Fruit fly (Drosophila melanogaster) whole organism, pupa: ENCODE data around the gene Men-b.

Source experiments
- CG10348 ChIP-seq: fragments of 200-800 bp; sonication (Bioruptor generic); IDR thresholded peaks from 2 replicates; pipeline ENCODE4 v1.3.6; 2022; ENCODE audit warnings: missing biosample characterization, missing genetic modification characterization
- CG12605 ChIP-seq: fragments of 200-800 bp; sonication (Bioruptor generic); IDR thresholded peaks from 2 replicates; pipeline ENCODE4 v1.3.6; 2022; ENCODE audit warnings: missing biosample characterization, missing genetic modification characterization
- CG13204 ChIP-seq: fragments of 200-800 bp; sonication (Bioruptor generic); optimal IDR thresholded peaks from 2 replicates; lab custom pipeline; 2018; ENCODE audit warnings: missing biosample characterization, mild to moderate bottlenecking, missing genetic modification characterization, moderate library complexity
- CG14655 ChIP-seq: fragments of 200-800 bp; sonication (Bioruptor generic); optimal IDR thresholded peaks from 3 replicates; lab custom pipeline; 2017; ENCODE audit warnings: mild to moderate bottlenecking, missing biosample characterization, missing genetic modification reagents, missing genetic modification characterization
- CG15710 ChIP-seq: fragments of 200-800 bp; sonication (Bioruptor generic); optimal IDR thresholded peaks from 2 replicates; lab custom pipeline; 2018; ENCODE audit warnings: missing biosample characterization, mild to moderate bottlenecking, missing genetic modification characterization, moderate library complexity
- CG17806 ChIP-seq: fragments of 200-800 bp; sonication (Bioruptor generic); optimal IDR thresholded peaks from 2 replicates; lab custom pipeline; 2018; ENCODE audit warnings: missing biosample characterization, mild to moderate bottlenecking, missing genetic modification characterization, moderate library complexity
- CG32121 ChIP-seq: fragments of 200-800 bp; sonication (Bioruptor generic); IDR thresholded peaks from 2 replicates; pipeline ENCODE4 v1.3.6; 2022; ENCODE audit warnings: missing biosample characterization, missing genetic modification characterization
- CG34367 ChIP-seq: fragments of 200-800 bp; sonication (Bioruptor generic); optimal IDR thresholded peaks from 2 replicates; lab custom pipeline; 2018; ENCODE audit warnings: missing biosample characterization, mild to moderate bottlenecking, missing genetic modification characterization
- CG4496 ChIP-seq: fragments of 200-800 bp; sonication (Bioruptor generic); IDR thresholded peaks from 3 replicates; pipeline ENCODE4 v1.3.6; 2022; ENCODE audit warnings: missing biosample characterization, missing genetic modification characterization
- CG8159 ChIP-seq: fragments of 200-800 bp; sonication (Bioruptor generic); optimal IDR thresholded peaks from 3 replicates; lab custom pipeline; 2018; ENCODE audit warnings: missing biosample characterization, mild to moderate bottlenecking, missing genetic modification characterization, moderate library complexity
- CG8301 ChIP-seq: fragments of 200-800 bp; sonication (Bioruptor generic); optimal IDR thresholded peaks from 2 replicates; lab custom pipeline; 2018; ENCODE audit warnings: missing biosample characterization, mild to moderate bottlenecking, missing genetic modification characterization
- CG9948 ChIP-seq: fragments of 200-800 bp; sonication (Bioruptor generic); optimal IDR thresholded peaks from 2 replicates; lab custom pipeline; 2018; ENCODE audit warnings: missing biosample characterization, mild to moderate bottlenecking, missing genetic modification characterization, moderate library complexity
- D1 ChIP-seq: fragments of 200-800 bp; sonication (Bioruptor generic); optimal IDR thresholded peaks from 2 replicates; lab custom pipeline; 2018; ENCODE audit warnings: missing biosample characterization, mild to moderate bottlenecking, missing genetic modification characterization, moderate library complexity
- EcR ChIP-seq: fragments of 200-800 bp; sonication (Bioruptor generic); optimal IDR thresholded peaks from 3 replicates; lab custom pipeline; 2019; ENCODE audit warnings: missing biosample characterization, missing genetic modification characterization, mild to moderate bottlenecking, moderate library complexity, missing genetic modification reagents
- Ets98B ChIP-seq: fragments of 200-800 bp; sonication (Bioruptor generic); IDR thresholded peaks from 2 replicates; pipeline ENCODE4 v1.3.6; 2022; ENCODE audit warnings: missing biosample characterization, missing genetic modification characterization
- Pif1A ChIP-seq: fragments of 200-800 bp; sonication (Bioruptor generic); optimal IDR thresholded peaks from 3 replicates; lab custom pipeline; 2016; ENCODE audit warnings: missing biosample characterization, missing genetic modification characterization
- Pif1B ChIP-seq: fragments of 200-800 bp; sonication (Bioruptor generic); optimal IDR thresholded peaks from 3 replicates; lab custom pipeline; 2016; ENCODE audit warnings: missing biosample characterization, missing genetic modification characterization
- Snoo ChIP-seq: fragments of 200-800 bp; sonication (Bioruptor generic); optimal IDR thresholded peaks from 3 replicates; lab custom pipeline; 2017; ENCODE audit warnings: missing biosample characterization, mild to moderate bottlenecking, missing genetic modification characterization, inconsistent platforms
- fd96Ca ChIP-seq: fragments of 200-800 bp; sonication (Bioruptor generic); IDR thresholded peaks from 3 replicates; pipeline ENCODE4 v1.3.6; 2022; ENCODE audit warnings: missing biosample characterization, missing genetic modification characterization
- gl ChIP-seq: fragments of 200-800 bp; sonication (Bioruptor generic); optimal IDR thresholded peaks from 2 replicates; lab custom pipeline; 2018; ENCODE audit warnings: missing biosample characterization, mild to moderate bottlenecking, missing genetic modification characterization
- rn ChIP-seq: fragments of 200-800 bp; sonication (Bioruptor generic); IDR thresholded peaks from 2 replicates; pipeline ENCODE4 v1.3.6; 2022; ENCODE audit warnings: missing biosample characterization, missing genetic modification characterization

Men-b gene

DNA sequence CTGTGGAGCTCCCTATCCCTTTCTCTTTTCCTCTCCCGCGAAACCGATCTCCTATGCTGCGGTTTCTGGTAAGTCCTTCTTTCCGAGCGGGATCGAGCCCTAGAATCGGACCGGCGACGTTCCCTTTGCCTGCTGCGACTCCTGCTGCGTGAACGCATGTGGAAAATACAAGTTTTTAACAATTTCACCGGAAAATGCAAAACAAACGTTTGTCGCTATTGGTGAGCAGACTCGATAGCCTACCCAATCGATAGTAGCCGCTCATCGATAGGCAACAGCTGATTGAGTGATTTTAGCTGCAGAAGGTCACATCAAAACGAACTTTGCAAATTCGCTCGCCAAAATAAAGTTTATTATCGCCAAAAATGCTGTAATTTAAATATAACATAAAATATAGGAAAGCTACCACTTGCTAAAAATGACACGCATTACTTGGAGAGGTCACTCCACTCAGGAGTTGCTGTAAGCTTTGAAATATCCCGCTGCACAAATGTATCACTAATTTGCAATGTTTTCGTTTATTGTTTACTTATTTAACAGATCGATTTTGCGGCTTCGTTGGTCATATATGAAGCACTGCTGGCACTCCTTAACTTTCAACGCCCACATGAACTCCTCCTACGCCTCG, 34.9 kb upstream of the Men-b start, which contains the start of the genes CG6066 and CG5880:
Gene CG6066 (minus strand): TSS at position 243 of the 628 bp plus-strand sequence.
Gene CG5880 (plus strand): TSS at position 281 of the 628 bp plus-strand sequence.
- no peak for TF ChIP-seq CG15710
- no peak for TF ChIP-seq CG10348 (GFP tag; lab: Robert Waterston, UW)
- TF ChIP-seq CG34367, result no peak
- no peak for TF ChIP-seq CG8159 (tag; lab: Kevin White, UChicago)
- no peak for TF ChIP-seq CG12605 (GFP tag; lab: Robert Waterston, UW)
- no peak for TF ChIP-seq D1

DNA sequence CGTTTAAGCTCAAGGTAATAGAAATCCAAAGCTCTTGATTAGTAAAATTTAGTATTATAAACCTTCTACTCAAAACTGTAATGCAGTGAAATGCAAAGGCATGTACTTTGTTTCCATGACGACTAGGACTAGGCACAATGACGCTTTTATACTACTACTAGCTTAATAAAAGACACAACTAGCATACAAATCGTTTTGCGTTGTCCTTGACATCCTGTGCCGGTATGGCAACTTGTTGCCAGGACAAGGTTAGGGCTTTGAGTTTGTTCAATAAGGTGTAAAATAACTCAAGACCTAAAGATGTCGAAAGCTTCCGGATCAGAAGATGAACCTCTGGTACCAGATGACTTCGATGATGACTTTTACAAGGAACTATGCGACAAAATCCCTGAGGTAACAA, 33.1 kb upstream of the Men-b start, which contains the start of gene CG5882:
Gene CG5882 (plus strand): TSS at position 301 of the 400 bp plus-strand sequence.
- TF ChIP-seq CG13204 (GFP tag; lab: Kevin White, UChicago), result no peak

dm6 chr3R:27124588-27124987, 26.9 kb upstream of the Men-b start, which contains the start of gene CG6059:
Gene CG6059 (minus strand): TSS chr3R:27124688.
- TF ChIP-seq CG10348 (GFP tag; lab: Robert Waterston, UW) (no peak), Pif1B (no peak), CG17806 (tag; lab: Kevin White, UChicago) (no peak), Ets98B (GFP tag; lab: Robert Waterston, UW) (no peak), CG13204 (GFP tag; lab: Kevin White, UChicago) (no peak), Snoo (tag; lab: Kevin White, UChicago) (no peak), CG34367 (no peak), Pif1A (GFP tag; lab: Kevin White, UChicago) (no peak), CG8159 (tag; lab: Kevin White, UChicago) (no peak), fd96Ca (GFP tag; lab: Robert Waterston, UW) (no peak), rn (GFP tag; lab: Robert Waterston, UW) (no peak), CG32121 (no peak), D1 (no peak), gl (tag; lab: Kevin White, UChicago) (no peak)
- TF ChIP-seq, all 21 proteins: peak for 0

DNA sequence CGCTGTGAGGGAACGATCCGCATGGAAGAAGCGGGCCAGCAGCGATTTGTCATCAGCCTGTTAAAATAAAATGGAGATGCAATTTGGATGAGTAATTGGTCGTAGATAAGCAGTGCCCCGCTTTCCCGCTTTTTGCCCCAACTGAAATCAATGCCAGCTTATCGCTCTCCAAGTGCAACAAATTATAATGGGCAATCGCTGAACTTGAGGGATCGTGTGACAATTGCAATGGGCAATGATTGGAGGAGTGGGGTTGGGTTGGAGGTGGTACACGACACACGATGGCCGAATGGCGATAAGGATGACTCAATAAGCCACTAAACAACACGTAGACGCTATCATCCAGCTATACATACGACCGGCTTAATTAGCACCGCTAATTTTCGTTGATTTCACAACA, 22.7 kb upstream of the Men-b start:
- TF ChIP-seq CG32121 (no peak), Pif1B (no peak), Snoo (tag; lab: Kevin White, UChicago) (no peak), D1 (no peak), CG15710 (no peak), CG8159 (tag; lab: Kevin White, UChicago) (no peak), Pif1A (GFP tag; lab: Kevin White, UChicago) (no peak), CG17806 (tag; lab: Kevin White, UChicago) (no peak), fd96Ca (GFP tag; lab: Robert Waterston, UW) (no peak), CG13204 (GFP tag; lab: Kevin White, UChicago) (no peak), Ets98B (GFP tag; lab: Robert Waterston, UW) (no peak), CG14655 (GFP tag; lab: Kevin White, UChicago) (no peak), CG9948 (tag; lab: Kevin White, UChicago) (no peak), CG10348 (GFP tag; lab: Robert Waterston, UW) (no peak), EcR (GFP tag; lab: Kevin White, UChicago) (no peak), CG12605 (GFP tag; lab: Robert Waterston, UW) (no peak), CG34367 (no peak), rn (GFP tag; lab: Robert Waterston, UW) (no peak), CG4496 (GFP tag; lab: Robert Waterston, UW) (no peak)

dm6 chr3R:27129580-27130385, 21.7 kb upstream of the Men-b start:
- TF ChIP-seq CG4496 (GFP tag; lab: Robert Waterston, UW) (peak; percentile 88), CG15710 (peak; percentile 68), Pif1B (peak; percentile 68), EcR (GFP tag; lab: Kevin White, UChicago) (peak; percentile 91), CG17806 (tag; lab: Kevin White, UChicago) (peak; percentile 66), Pif1A (GFP tag; lab: Kevin White, UChicago) (peak; percentile 86), CG32121 (peak; percentile 73), CG12605 (GFP tag; lab: Robert Waterston, UW) (peak; percentile 61; the same call in 1 of the 2 replicates), rn (GFP tag; lab: Robert Waterston, UW) (peak; percentile 59; the same call in 1 of the 2 replicates), Ets98B (GFP tag; lab: Robert Waterston, UW) (peak; percentile 78), CG34367 (peak; percentile 45), CG13204 (GFP tag; lab: Kevin White, UChicago) (no peak), CG8301 (tag; lab: Kevin White, UChicago) (peak; percentile 57), Snoo (tag; lab: Kevin White, UChicago) (peak; percentile 70), CG14655 (GFP tag; lab: Kevin White, UChicago) (no peak), fd96Ca (GFP tag; lab: Robert Waterston, UW) (peak; percentile 73), CG10348 (GFP tag; lab: Robert Waterston, UW) (no peak), CG8159 (tag; lab: Kevin White, UChicago) (no peak), CG9948 (tag; lab: Kevin White, UChicago) (peak; percentile 35), gl (tag; lab: Kevin White, UChicago) (peak; percentile 5)
